Worm (Caenorhabditis elegans) whole organism, L2 larva: Measurements from ENCODE around the gene Y50D4B.1.

Experiments used
- C34F6.9 ChIP-seq: fragments of 150-350 bp; optimal IDR thresholded peaks from 2 replicates; lab custom pipeline; 2014; ENCODE audit warnings: missing biosample characterization, missing genetic modification characterization
- F13H6.1 ChIP-seq: sonication (generic microtip); optimal IDR thresholded peaks from 2 replicates; lab custom pipeline; 2016; ENCODE audit warnings: missing genetic modification characterization, missing compliant biosample characterization
- R02D3.7 ChIP-seq: fragments of 150-350 bp; optimal IDR thresholded peaks from 2 replicates; lab custom pipeline; 2014; ENCODE audit warnings: missing biosample characterization, missing genetic modification characterization
- ZK546.5 ChIP-seq: sonication (generic microtip); optimal IDR thresholded peaks from 2 replicates; lab custom pipeline; 2017; ENCODE audit warnings: missing biosample characterization, missing genetic modification characterization
- alr-1 ChIP-seq: fragments of 150-350 bp; optimal IDR thresholded peaks from 2 replicates; lab custom pipeline; 2014; ENCODE audit warnings: missing biosample characterization, missing genetic modification characterization
- aly-2 ChIP-seq: fragments of 150-350 bp; optimal IDR thresholded peaks from 2 replicates; lab custom pipeline; 2014; ENCODE audit warnings: missing biosample characterization, missing genetic modification characterization
- ceh-16 ChIP-seq: fragments of 150-350 bp; optimal IDR thresholded peaks from 2 replicates; lab custom pipeline; 2014; ENCODE audit warnings: missing biosample characterization, missing genetic modification characterization
- crh-2 ChIP-seq: sonication (generic microtip); optimal IDR thresholded peaks from 2 replicates; lab custom pipeline; 2017; ENCODE audit warnings: missing biosample characterization, missing genetic modification characterization
- egl-27 ChIP-seq: sonication (generic microtip); optimal IDR thresholded peaks from 3 replicates; lab custom pipeline; 2017; ENCODE audit warnings: missing biosample characterization, missing genetic modification reagents, missing genetic modification characterization
- elt-3 ChIP-seq: sonication (generic microtip); optimal IDR thresholded peaks from 2 replicates; lab custom pipeline; 2017; ENCODE audit warnings: missing biosample characterization, missing genetic modification characterization
- lin-11 ChIP-seq: fragments of 150-350 bp; sonication (generic microtip); optimal IDR thresholded peaks from 2 replicates; lab custom pipeline; 2014; ENCODE audit warnings: missing biosample characterization, missing genetic modification characterization, inconsistent platforms, mixed read lengths
- lin-13 ChIP-seq: fragments of 150-350 bp; optimal IDR thresholded peaks from 2 replicates; lab custom pipeline; 2014; ENCODE audit warnings: missing biosample characterization, missing genetic modification reagents, missing genetic modification characterization
- lsy-2 ChIP-seq, 2 experiments: fragments of 150-350 bp in 1 of 2; sonication (generic microtip) in 1 of 2; optimal IDR thresholded peaks; 2 replicates each; lab custom pipeline; 2014 to 2017; ENCODE audit warnings: missing biosample characterization in 2 of 2, missing genetic modification characterization in 2 of 2
- mab-5 ChIP-seq: fragments of 150-350 bp; optimal IDR thresholded peaks from 2 replicates; lab custom pipeline; 2014; ENCODE audit warnings: missing biosample characterization, missing genetic modification characterization
- mbf-1 ChIP-seq: sonication (generic microtip); optimal IDR thresholded peaks from 2 replicates; lab custom pipeline; 2017; ENCODE audit warnings: missing biosample characterization, missing genetic modification characterization
- mdl-1 ChIP-seq, 2 experiments: fragments of 150-350 bp in 1 of 2; sonication (generic microtip) in 1 of 2; optimal IDR thresholded peaks; 2 replicates each; lab custom pipeline; 2017; ENCODE audit warnings: missing biosample characterization in 2 of 2, missing genetic modification characterization in 2 of 2
- nhr-11 ChIP-seq: fragments of 150-350 bp; optimal IDR thresholded peaks from 2 replicates; lab custom pipeline; 2014; ENCODE audit warnings: missing biosample characterization, missing genetic modification characterization
- nhr-12 ChIP-seq: fragments of 150-350 bp; optimal IDR thresholded peaks from 2 replicates; lab custom pipeline; 2014; ENCODE audit warnings: missing biosample characterization, missing genetic modification characterization
- nhr-21 ChIP-seq: fragments of 150-350 bp; optimal IDR thresholded peaks from 2 replicates; lab custom pipeline; 2014; ENCODE audit warnings: missing biosample characterization, missing genetic modification characterization
- nhr-23 ChIP-seq: fragments of 150-350 bp; optimal IDR thresholded peaks from 2 replicates; lab custom pipeline; 2014; ENCODE audit warnings: missing biosample characterization, missing genetic modification reagents, missing genetic modification characterization
- nhr-237 ChIP-seq: fragments of 150-350 bp; optimal IDR thresholded peaks from 2 replicates; lab custom pipeline; 2014; ENCODE audit warnings: missing biosample characterization, missing genetic modification characterization
- nhr-25 ChIP-seq: fragments of 150-350 bp; sonication (generic microtip); optimal IDR thresholded peaks from 3 replicates; lab custom pipeline; 2014; ENCODE audit warnings: missing biosample characterization, missing genetic modification characterization
- nhr-6 ChIP-seq: fragments of 150-350 bp; optimal IDR thresholded peaks from 2 replicates; lab custom pipeline; 2014; ENCODE audit warnings: missing biosample characterization, missing genetic modification characterization
- nhr-77 ChIP-seq: fragments of 150-350 bp; optimal IDR thresholded peaks from 2 replicates; lab custom pipeline; 2014; ENCODE audit warnings: missing biosample characterization, missing genetic modification characterization
- sem-4 ChIP-seq: fragments of 150-350 bp; optimal IDR thresholded peaks from 2 replicates; lab custom pipeline; 2014; ENCODE audit warnings: missing biosample characterization, missing genetic modification reagents, missing genetic modification characterization
- skn-1 ChIP-seq: sonication (generic microtip); optimal IDR thresholded peaks from 2 replicates; lab custom pipeline; 2017; ENCODE audit warnings: missing biosample characterization, missing genetic modification characterization
- sma-9 ChIP-seq, 2 experiments: fragments of 150-350 bp in 1 of 2; sonication (generic microtip) in 1 of 2; optimal IDR thresholded peaks; 2 replicates each; lab custom pipeline; 2014 to 2016; ENCODE audit warnings: missing genetic modification characterization in 2 of 2, mild to moderate bottlenecking in 1 of 2, missing biosample characterization in 1 of 2, missing compliant biosample characterization in 1 of 2, missing genetic modification reagents in 1 of 2, moderate library complexity in 1 of 2
- snpc-4 ChIP-seq: fragments of 150-350 bp; optimal IDR thresholded peaks from 2 replicates; lab custom pipeline; 2014; ENCODE audit warnings: missing biosample characterization, missing genetic modification characterization
- unc-39 ChIP-seq: fragments of 150-350 bp; optimal IDR thresholded peaks from 2 replicates; lab custom pipeline; 2014; ENCODE audit warnings: missing biosample characterization, missing genetic modification characterization
- unc-62 ChIP-seq: fragments of 150-350 bp; optimal IDR thresholded peaks from 2 replicates; lab custom pipeline; 2014; ENCODE audit warnings: missing biosample characterization, missing genetic modification reagents, missing genetic modification characterization
- zag-1 ChIP-seq: fragments of 150-350 bp; optimal IDR thresholded peaks from 2 replicates; lab custom pipeline; 2014; ENCODE audit warnings: missing biosample characterization, missing genetic modification characterization
- ztf-1 ChIP-seq: fragments of 200-800 bp; sonication (Bioruptor generic); conservative IDR thresholded peaks from 2 replicates; pipeline ENCODE4 v1.3.6; 2022; ENCODE audit warnings: missing genetic modification characterization, missing compliant biosample characterization
- ztf-11 ChIP-seq: sonication (generic microtip); optimal IDR thresholded peaks from 2 replicates; lab custom pipeline; 2017; ENCODE audit warnings: missing biosample characterization, missing genetic modification characterization
- ztf-4 ChIP-seq: fragments of 150-350 bp; optimal IDR thresholded peaks from 2 replicates; lab custom pipeline; 2014; ENCODE audit warnings: missing biosample characterization, missing genetic modification characterization

The Y50D4B.1 gene

ce11 chrV:1092359-1092758 is 20.4 kb upstream of the Y50D4B.1 start, which contains the start of gene Y50D4B.4:
Y50D4B.4 (plus strand) TSS chrV:1092659.
- TF ChIP-seq ztf-4 (tag; lab: Kevin White, UChicago) = no peak
- no peak for TF ChIP-seq aly-2 (tag; lab: Kevin White, UChicago)
- no peak for TF ChIP-seq nhr-77 (tag; lab: Kevin White, UChicago)
- TF ChIP-seq sma-9 (GFP tag; optimal IDR thresholded peaks at IDR 0.05; lab: Kevin White, UChicago) = no peak
- TF ChIP-seq sma-9 (tag; optimal IDR thresholded peaks at IDR 0.05; lab: Kevin White, UChicago) = no peak
- no peak for TF ChIP-seq nhr-11 (tag; lab: Kevin White, UChicago)
- no peak for TF ChIP-seq lin-11 (tag; lab: Kevin White, UChicago)
- no peak for TF ChIP-seq mbf-1 (tag; lab: Kevin White, UChicago)
- no peak for TF ChIP-seq ZK546.5 (tag; lab: Kevin White, UChicago)
- TF ChIP-seq nhr-6 (tag; lab: Kevin White, UChicago) = no peak

- TF ChIP-seq nhr-11 (tag; lab: Kevin White, UChicago) = no peak
- TF ChIP-seq sem-4 (tag; lab: Kevin White, UChicago) = no peak
Measured at ce11 chrV:1100280-1100679, 12.5 kb upstream of the Y50D4B.1 start, which contains the start of gene Y50D4B.2. Y50D4B.2 (plus strand) TSS chrV:1100580.

DNA sequence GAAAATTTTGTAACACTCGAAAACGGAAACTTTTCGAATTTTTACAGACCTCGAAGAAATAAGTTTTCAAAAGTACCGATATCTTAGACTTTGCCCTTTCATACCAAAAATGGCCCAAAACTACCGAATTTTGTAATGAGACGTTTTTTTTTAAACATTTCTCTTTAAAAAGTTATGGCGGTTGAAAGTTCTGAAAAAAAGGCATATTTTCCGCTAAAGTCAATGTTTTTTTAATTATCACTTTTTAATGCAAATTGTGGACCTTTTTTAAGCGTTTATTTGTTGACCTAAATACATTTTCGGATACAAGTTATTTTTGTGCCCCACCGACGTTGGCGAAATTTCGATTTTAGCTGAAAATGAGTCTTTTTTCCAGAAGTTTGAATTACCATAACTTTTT is 10.2 kb upstream of the Y50D4B.1 start:
- TF ChIP-seq F13H6.1 (tag; lab: Kevin White, UChicago) (no peak), snpc-4 (tag; lab: Kevin White, UChicago) (no peak), nhr-25 (no peak), C34F6.9 (tag; lab: Kevin White, UChicago) (no peak), nhr-23 (tag; lab: Kevin White, UChicago) (no peak), mdl-1 (tag; optimal IDR thresholded peaks at IDR 0.05; lab: Kevin White, UChicago) (no peak), mbf-1 (tag; lab: Kevin White, UChicago) (no peak), ztf-11 (tag; lab: Kevin White, UChicago) (no peak), nhr-21 (tag; lab: Kevin White, UChicago) (no peak), ztf-1 (GFP tag; lab: Robert Waterston, UW) (no peak), alr-1 (tag; lab: Kevin White, UChicago) (no peak), egl-27 (no peak), zag-1 (tag; lab: Kevin White, UChicago) (no peak), lsy-2 (tag; optimal IDR thresholded peaks at IDR 0.05; lab: Kevin White, UChicago) (no peak), crh-2 (tag; lab: Kevin White, UChicago) (no peak), nhr-77 (tag; lab: Kevin White, UChicago) (no peak), nhr-11 (tag; lab: Kevin White, UChicago) (no peak), ceh-16 (tag; lab: Kevin White, UChicago) (no peak), unc-62 (no peak)

DNA sequence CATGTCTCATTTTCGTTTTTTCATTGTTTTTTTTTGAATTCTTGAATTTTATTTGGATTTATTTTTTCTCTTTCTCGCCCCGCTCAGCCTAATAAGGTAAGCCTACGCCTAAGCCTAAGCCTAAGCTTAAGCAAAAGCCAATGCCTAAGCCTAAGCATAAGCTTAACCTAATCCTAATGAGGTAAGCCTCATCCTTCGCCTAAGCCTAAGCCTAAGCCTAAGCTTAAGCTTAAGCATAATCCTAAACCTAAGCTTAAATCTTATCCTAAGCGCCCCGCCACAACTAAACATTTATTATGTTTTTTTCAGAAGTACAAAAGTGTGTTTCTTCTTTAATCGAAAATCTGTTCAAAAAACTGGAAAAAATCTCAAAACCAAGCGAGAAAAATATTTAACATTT is 578 bp upstream of the Y50D4B.1 start:
- TF ChIP-seq crh-2 (tag; lab: Kevin White, UChicago) = no peak
- TF ChIP-seq sma-9 (GFP tag; optimal IDR thresholded peaks at IDR 0.05; lab: Kevin White, UChicago) = no peak
- TF ChIP-seq sma-9 (tag; optimal IDR thresholded peaks at IDR 0.05; lab: Kevin White, UChicago) = no peak
- TF ChIP-seq nhr-237 (tag; lab: Kevin White, UChicago) = no peak
- TF ChIP-seq mab-5 (tag; lab: Kevin White, UChicago) = no peak
- no peak for TF ChIP-seq lin-13 (GFP tag; lab: Kevin White, UChicago)
- no peak for TF ChIP-seq nhr-11 (tag; lab: Kevin White, UChicago)
- TF ChIP-seq nhr-12 = no peak
- no peak for TF ChIP-seq skn-1 (tag; lab: Kevin White, UChicago)
- TF ChIP-seq nhr-23 (tag; lab: Kevin White, UChicago) = no peak
- no peak for TF ChIP-seq C34F6.9 (tag; lab: Kevin White, UChicago)
- TF ChIP-seq ceh-16 (tag; lab: Kevin White, UChicago) = no peak
- TF ChIP-seq ztf-1 (GFP tag; lab: Robert Waterston, UW) = no peak
- TF ChIP-seq nhr-77 (tag; lab: Kevin White, UChicago) = no peak

- TF ChIP-seq unc-39 (tag; lab: Kevin White, UChicago) (no peak), elt-3 (tag; lab: Kevin White, UChicago) (no peak), R02D3.7 (tag; lab: Kevin White, UChicago) (no peak)
Measured at ce11 chrV:1120101-1120500, 7.3 kb downstream of the Y50D4B.1 start.
